Worm (Caenorhabditis elegans) whole organism, L1 larva: Measurements from ENCODE around the gene aqp-2.

ENCODE experiments used
- C16A3.4 ChIP-seq: fragments of 150-350 bp; optimal IDR thresholded peaks from 2 replicates; lab custom pipeline; 2014; ENCODE audit warnings: missing biosample characterization, missing genetic modification characterization
- C34B4.2 ChIP-seq: sonication (generic microtip); optimal IDR thresholded peaks from 2 replicates; lab custom pipeline; 2017; ENCODE audit warnings: mild to moderate bottlenecking, missing genetic modification characterization, missing compliant biosample characterization
- aha-1 ChIP-seq: fragments of 150-350 bp; optimal IDR thresholded peaks from 2 replicates; lab custom pipeline; 2014; ENCODE audit warnings: missing biosample characterization, missing genetic modification characterization
- ama-1 ChIP-seq: fragments of 150-350 bp; optimal IDR thresholded peaks from 2 replicates; lab custom pipeline; 2014
- blmp-1 ChIP-seq: fragments of 150-350 bp; optimal IDR thresholded peaks from 2 replicates; lab custom pipeline; 2014; ENCODE audit warnings: missing biosample characterization, missing genetic modification characterization
- ceh-8 ChIP-seq: fragments of 200-800 bp; sonication (Bioruptor generic); optimal IDR thresholded peaks from 2 replicates; lab custom pipeline; 2018; ENCODE audit warnings: mild to moderate bottlenecking, missing genetic modification characterization, moderate library complexity, missing compliant biosample characterization
- ceh-82 ChIP-seq, 3 experiments: fragments of 150-350 bp in 1 of 3; sonication (generic microtip) in 2 of 3; optimal IDR thresholded peaks; 2 replicates each; lab custom pipeline; 2014 to 2017; ENCODE audit warnings: missing biosample characterization in 3 of 3, missing genetic modification characterization in 3 of 3
- ceh-88 ChIP-seq: fragments of 200-800 bp; sonication (Bioruptor generic); IDR thresholded peaks from 2 replicates; pipeline ENCODE4 v1.3.6; 2022; ENCODE audit warnings: missing genetic modification characterization, missing compliant biosample characterization
- ceh-90 ChIP-seq: sonication (generic microtip); optimal IDR thresholded peaks from 2 replicates; lab custom pipeline; 2016; ENCODE audit warnings: missing genetic modification characterization, missing compliant biosample characterization
- dpl-1 ChIP-seq, 3 experiments: fragments of 150-350 bp in 2 of 3; sonication (generic microtip) in 1 of 3; optimal IDR thresholded peaks; 2 replicates each; lab custom pipeline; 2014 to 2017; ENCODE audit warnings: missing biosample characterization in 3 of 3, missing genetic modification characterization in 3 of 3, missing genetic modification reagents in 3 of 3
- efl-1 ChIP-seq, 4 experiments: fragments of 150-350 bp; optimal IDR thresholded peaks in 3 of 4; peaks in 1 of 4; 1 replicate in 1 of 4; 2 replicates in 3 of 4; lab custom pipeline; 2014; ENCODE audit warnings: missing biosample characterization in 2 of 4, missing genetic modification characterization in 2 of 4, missing genetic modification reagents in 2 of 4
- efl-3 ChIP-seq: fragments of 200-800 bp; sonication (Bioruptor generic); optimal IDR thresholded peaks from 2 replicates; lab custom pipeline; 2018; ENCODE audit warnings: mild to moderate bottlenecking, missing genetic modification characterization, missing compliant biosample characterization
- egl-13 ChIP-seq: sonication (generic microtip); optimal IDR thresholded peaks from 2 replicates; lab custom pipeline; 2016; ENCODE audit warnings: missing genotype, missing genetic modification reagents, missing genetic modification characterization, missing compliant biosample characterization
- egl-27 ChIP-seq, 2 experiments: fragments of 150-350 bp in 1 of 2; sonication (generic microtip); optimal IDR thresholded peaks; 3 replicates each; lab custom pipeline; 2017 to 2018; ENCODE audit warnings: missing biosample characterization in 2 of 2, missing genetic modification characterization in 2 of 2, missing genetic modification reagents in 2 of 2
- elt-3 ChIP-seq, 6 experiments: fragments of 150-350 bp in 1 of 6; sonication (generic microtip); optimal IDR thresholded peaks; 2 replicates each; lab custom pipeline; 2017 to 2018; ENCODE audit warnings: missing biosample characterization in 6 of 6, missing genetic modification characterization in 6 of 6, inconsistent platforms in 1 of 6
- fkh-4 ChIP-seq: sonication (generic microtip); optimal IDR thresholded peaks from 2 replicates; lab custom pipeline; 2016; ENCODE audit warnings: missing compliant biosample characterization, missing genetic modification characterization, borderline replicate concordance
- grh-1 ChIP-seq: fragments of 200-800 bp; sonication (Bioruptor generic); IDR thresholded peaks from 2 replicates; pipeline ENCODE4 v1.3.6; 2022; ENCODE audit warnings: missing genetic modification reagents, missing genetic modification characterization, missing compliant biosample characterization
- hlh-17 ChIP-seq: fragments of 200-800 bp; sonication (Bioruptor generic); optimal IDR thresholded peaks from 2 replicates; lab custom pipeline; 2018; ENCODE audit warnings: missing genetic modification characterization, mild to moderate bottlenecking, missing compliant biosample characterization, moderate library complexity, borderline replicate concordance
- isw-1 ChIP-seq: fragments of 200-800 bp; sonication (Bioruptor generic); IDR thresholded peaks from 2 replicates; pipeline ENCODE4 v1.3.6; 2022; ENCODE audit warnings: missing genetic modification characterization, missing compliant biosample characterization
- lin-14 ChIP-seq: fragments of 200-800 bp; sonication (Bioruptor generic); optimal IDR thresholded peaks from 2 replicates; lab custom pipeline; 2018; ENCODE audit warnings: mild to moderate bottlenecking, missing genetic modification characterization, moderate library complexity, missing compliant biosample characterization
- lir-3 ChIP-seq: sonication (generic microtip); optimal IDR thresholded peaks from 2 replicates; lab custom pipeline; 2016; ENCODE audit warnings: mild to moderate bottlenecking, missing genetic modification characterization, moderate library complexity, missing compliant biosample characterization; ENCODE audit not compliant: poor library complexity
- lsy-2 ChIP-seq, 2 experiments: fragments of 150-350 bp; optimal IDR thresholded peaks; 2 replicates each; lab custom pipeline; 2014; ENCODE audit warnings: missing biosample characterization in 2 of 2, missing genetic modification characterization in 2 of 2
- mab-9 ChIP-seq: fragments of 200-800 bp; sonication (Bioruptor generic); IDR thresholded peaks from 2 replicates; pipeline ENCODE4 v1.3.6; 2022; ENCODE audit warnings: missing genetic modification reagents, missing genetic modification characterization, missing compliant biosample characterization
- mdl-1 ChIP-seq, 2 experiments: fragments of 150-350 bp; optimal IDR thresholded peaks; 2 replicates each; lab custom pipeline; 2014 to 2017; ENCODE audit warnings: missing biosample characterization in 2 of 2, missing genetic modification characterization in 2 of 2, inconsistent platforms in 1 of 2
- mef-2 ChIP-seq: fragments of 150-350 bp; optimal IDR thresholded peaks from 2 replicates; lab custom pipeline; 2014; ENCODE audit warnings: missing biosample characterization, missing genetic modification characterization
- mep-1 ChIP-seq: fragments of 150-350 bp; optimal IDR thresholded peaks from 2 replicates; lab custom pipeline; 2014; ENCODE audit warnings: missing biosample characterization, missing genetic modification characterization
- nhr-12 ChIP-seq: sonication (generic microtip); optimal IDR thresholded peaks from 2 replicates; lab custom pipeline; 2017; ENCODE audit warnings: missing biosample characterization, missing genetic modification characterization
- nhr-19 ChIP-seq: fragments of 200-800 bp; sonication (Bioruptor generic); conservative IDR thresholded peaks from 2 replicates; pipeline ENCODE4 v1.3.6; 2022; ENCODE audit warnings: missing genetic modification characterization, missing compliant biosample characterization
- nhr-237 ChIP-seq: fragments of 150-350 bp; optimal IDR thresholded peaks from 2 replicates; lab custom pipeline; 2014; ENCODE audit warnings: missing biosample characterization, missing genetic modification characterization
- nhr-47 ChIP-seq: sonication (generic microtip); optimal IDR thresholded peaks from 2 replicates; lab custom pipeline; 2016; ENCODE audit warnings: mild to moderate bottlenecking, missing genetic modification characterization, moderate library complexity, missing compliant biosample characterization
- nhr-71 ChIP-seq: sonication (generic microtip); optimal IDR thresholded peaks from 2 replicates; lab custom pipeline; 2016; ENCODE audit warnings: mild to moderate bottlenecking, missing genetic modification characterization, moderate library complexity, missing compliant biosample characterization
- nhr-77 ChIP-seq: fragments of 150-350 bp; optimal IDR thresholded peaks from 2 replicates; lab custom pipeline; 2014; ENCODE audit warnings: missing biosample characterization, missing genetic modification characterization
- nhr-85 ChIP-seq: sonication (generic microtip); peaks from one replicate; lab custom pipeline; 2016; ENCODE audit warnings: missing genetic modification characterization, inconsistent platforms, missing compliant biosample characterization
- pag-3 ChIP-seq: sonication (generic microtip); optimal IDR thresholded peaks from 2 replicates; lab custom pipeline; 2017; ENCODE audit warnings: missing genetic modification characterization, mild to moderate bottlenecking, missing compliant biosample characterization, antibody characterized with exemption, borderline replicate concordance; ENCODE audit not compliant: insufficient read depth
- rnt-1 ChIP-seq: sonication (generic microtip); optimal IDR thresholded peaks from 2 replicates; lab custom pipeline; 2016; ENCODE audit warnings: mild to moderate bottlenecking, missing genetic modification characterization, moderate library complexity, missing compliant biosample characterization
- skn-1 ChIP-seq: fragments of 150-350 bp; optimal IDR thresholded peaks from 2 replicates; lab custom pipeline; 2014; ENCODE audit warnings: missing biosample characterization, missing genetic modification characterization
- snpc-4 ChIP-seq: fragments of 150-350 bp; optimal IDR thresholded peaks from 2 replicates; lab custom pipeline; 2014; ENCODE audit warnings: missing biosample characterization, missing genetic modification characterization
- snu-23 ChIP-seq: sonication (generic microtip); optimal IDR thresholded peaks from 2 replicates; lab custom pipeline; 2016; ENCODE audit warnings: missing genetic modification characterization, missing compliant biosample characterization
- swsn-7 ChIP-seq: sonication (generic microtip); optimal IDR thresholded peaks from 2 replicates; lab custom pipeline; 2016; ENCODE audit warnings: missing genetic modification characterization, missing compliant biosample characterization
- tbx-2 ChIP-seq: sonication (generic microtip); optimal IDR thresholded peaks from 2 replicates; lab custom pipeline; 2016; ENCODE audit warnings: missing genetic modification characterization, missing compliant biosample characterization
- tlp-1 ChIP-seq: fragments of 150-350 bp; optimal IDR thresholded peaks from 2 replicates; lab custom pipeline; 2014; ENCODE audit warnings: missing biosample characterization, missing genetic modification characterization
- unc-130 ChIP-seq: fragments of 150-350 bp; optimal IDR thresholded peaks from 2 replicates; lab custom pipeline; 2017; ENCODE audit warnings: missing biosample characterization, missing genetic modification characterization, inconsistent platforms
- unc-98 ChIP-seq: fragments of 200-800 bp; sonication (Bioruptor generic); IDR thresholded peaks from 2 replicates; pipeline ENCODE4 v1.3.6; 2022; ENCODE audit warnings: missing genetic modification characterization, missing compliant biosample characterization
- zip-4 ChIP-seq: fragments of 200-800 bp; sonication (Bioruptor generic); optimal IDR thresholded peaks from 2 replicates; lab custom pipeline; 2018; ENCODE audit warnings: mild to moderate bottlenecking, missing genetic modification characterization, moderate library complexity, missing compliant biosample characterization
- ztf-11 ChIP-seq, 2 experiments: sonication (generic microtip); optimal IDR thresholded peaks; 2 replicates each; lab custom pipeline; 2016 to 2017; ENCODE audit warnings: missing genetic modification characterization in 2 of 2, missing biosample characterization in 1 of 2, missing compliant biosample characterization in 1 of 2
- ztf-4 ChIP-seq: fragments of 150-350 bp; optimal IDR thresholded peaks from 2 replicates; lab custom pipeline; 2014; ENCODE audit warnings: missing biosample characterization, missing genetic modification characterization

Gene aqp-2

ce11 chrII:9282787-9283186, 21.0 kb upstream of the aqp-2 start (continued):
- TF ChIP-seq isw-1 (GFP tag; lab: Robert Waterston, UW) (peak; percentile 62), snu-23 (GFP tag; lab: Kevin White, UChicago) (peak; percentile 98), hlh-17 (GFP tag; lab: Kevin White, UChicago) (no peak)

ce11 chrII:9282065-9282464, 20.3 kb upstream of the aqp-2 start:
- TF ChIP-seq fkh-4 (tag; lab: Kevin White, UChicago) (no peak), efl-1 (optimal IDR thresholded peaks at IDR 0.05; lab: Kevin White, UChicago) (no peak), efl-1 (GFP tag; optimal IDR thresholded peaks at IDR 0.05 in 1 of 2; lab: Kevin White, UChicago) (peak in 1 of 2 experiments; percentile 11), C34B4.2 (tag; lab: Kevin White, UChicago) (no peak), mab-9 (no peak), mef-2 (tag; lab: Kevin White, UChicago) (no peak), tbx-2 (tag; lab: Kevin White, UChicago) (no peak)

ce11 chrII:9281595-9281994, 19.8 kb upstream of the aqp-2 start:
- TF ChIP-seq C16A3.4 (tag; lab: Kevin White, UChicago) (no peak), blmp-1 (tag; lab: Kevin White, UChicago) (peak; percentile 75), ceh-8 (no peak), nhr-71 (tag; lab: Kevin White, UChicago) (no peak), nhr-47 (tag; lab: Kevin White, UChicago) (peak; percentile 4), ztf-4 (tag; lab: Kevin White, UChicago) (no peak), zip-4 (GFP tag; lab: Kevin White, UChicago) (peak; percentile 60), egl-13 (tag; lab: Kevin White, UChicago) (no peak), dpl-1 (GFP tag; optimal IDR thresholded peaks at IDR 0.05; lab: Kevin White, UChicago) (peak in 1 of 3 experiments; percentile 3), unc-130 (tag; lab: Kevin White, UChicago) (peak; percentile 33), nhr-19 (peak; percentile 25), efl-1 (optimal IDR thresholded peaks at IDR 0.05; lab: Kevin White, UChicago) (peak in 1 of 2 experiments; percentile 20), efl-1 (GFP tag; optimal IDR thresholded peaks at IDR 0.05 in 1 of 2; lab: Kevin White, UChicago) (no peak), egl-27 (tag; optimal IDR thresholded peaks at IDR 0.05; lab: Kevin White, UChicago) (no peak), tlp-1 (tag; lab: Kevin White, UChicago) (no peak), elt-3 (tag; optimal IDR thresholded peaks at IDR 0.05; lab: Kevin White, UChicago) (peak in 1 of 6 experiments; percentile 23), nhr-237 (no peak), aha-1 (no peak), mep-1 (tag; lab: Kevin White, UChicago) (peak; percentile 57), lir-3 (no peak), mef-2 (tag; lab: Kevin White, UChicago) (no peak), isw-1 (GFP tag; lab: Robert Waterston, UW) (no peak), snpc-4 (tag; lab: Kevin White, UChicago) (peak; percentile 28), efl-3 (no peak), nhr-77 (tag; lab: Kevin White, UChicago) (peak; percentile 40), rnt-1 (peak; percentile 36), ceh-88 (no peak), fkh-4 (tag; lab: Kevin White, UChicago) (no peak), unc-98 (GFP tag; lab: Robert Waterston, UW) (no peak), ama-1 (lab: Kevin White, UChicago) (no peak), grh-1 (GFP tag; lab: Robert Waterston, UW) (no peak), nhr-12 (tag; lab: Kevin White, UChicago) (no peak), lsy-2 (tag; optimal IDR thresholded peaks at IDR 0.05; lab: Kevin White, UChicago) (peak; percentile 26 to 71), lin-14 (GFP tag; lab: Kevin White, UChicago) (peak; percentile 92), ceh-82 (tag; optimal IDR thresholded peaks at IDR 0.05; lab: Kevin White, UChicago) (peak in 2 of 3 experiments; percentile 10 to 61), hlh-17 (GFP tag; lab: Kevin White, UChicago) (no peak), swsn-7 (peak; percentile 27), pag-3 (tag; lab: Kevin White, UChicago) (no peak), ztf-11 (tag; optimal IDR thresholded peaks at IDR 0.05; lab: Kevin White, UChicago) (no peak), snu-23 (GFP tag; lab: Kevin White, UChicago) (peak; percentile 23), mdl-1 (tag; optimal IDR thresholded peaks at IDR 0.05; lab: Kevin White, UChicago) (no peak), nhr-85 (tag; lab: Kevin White, UChicago) (peak; percentile 50), ceh-90 (tag; lab: Kevin White, UChicago) (no peak), C34B4.2 (tag; lab: Kevin White, UChicago) (no peak), skn-1 (tag; lab: Kevin White, UChicago) (peak; percentile 68)
